Worm (Caenorhabditis elegans): ENCODE measurements around the gene srlf-12.

DNA sequence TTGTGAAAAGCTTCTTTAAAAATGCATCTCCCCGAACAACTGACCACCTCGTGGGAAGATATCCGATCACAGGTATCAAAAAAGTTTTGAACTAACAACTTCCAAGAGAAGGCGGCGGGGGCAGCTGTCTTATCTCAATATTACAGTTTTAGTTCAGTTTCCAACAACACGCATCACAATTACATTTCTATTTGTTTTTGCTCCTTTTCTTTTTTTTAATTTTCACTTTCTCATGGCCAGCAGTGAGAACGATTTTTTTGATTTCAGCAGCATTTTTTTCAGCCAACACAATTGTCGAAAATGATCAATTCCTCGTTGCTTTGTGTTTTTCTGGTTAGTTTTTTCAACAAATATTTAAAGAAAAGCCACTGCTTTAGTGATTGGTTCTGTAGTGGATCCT is 21.2 kb upstream of the srlf-12 start, which contains the start of gene ZK593.2:
- TF ChIP-seq ama-1 (optimal IDR thresholded peaks at IDR 0.05): no peak
- no peak for TF ChIP-seq B0310.2 (tag; optimal IDR thresholded peaks at IDR 0.05)
- TF ChIP-seq ceh-36 (tag; optimal IDR thresholded peaks at IDR 0.05): no peak
- TF ChIP-seq tbx-37 (GFP tag; conservative IDR thresholded peaks at IDR 0.05): no peak
- no peak for TF ChIP-seq hmg-4 (GFP tag; optimal IDR thresholded peaks at IDR 0.05)
- TF ChIP-seq scrt-1 (GFP tag; IDR thresholded peaks at IDR 0.05): no peak
- TF ChIP-seq pes-1 (GFP tag; IDR thresholded peaks at IDR 0.05): no peak
- TF ChIP-seq flt-1 (GFP tag; IDR thresholded peaks at IDR 0.05): no peak
- no peak for TF ChIP-seq F13C5.2 (tag; optimal IDR thresholded peaks at IDR 0.05)
- no peak for TF ChIP-seq hnd-1 (tag; optimal IDR thresholded peaks at IDR 0.05)
